Worm (Caenorhabditis elegans): ENCODE measurements around the gene ZK813.5.

DNA sequence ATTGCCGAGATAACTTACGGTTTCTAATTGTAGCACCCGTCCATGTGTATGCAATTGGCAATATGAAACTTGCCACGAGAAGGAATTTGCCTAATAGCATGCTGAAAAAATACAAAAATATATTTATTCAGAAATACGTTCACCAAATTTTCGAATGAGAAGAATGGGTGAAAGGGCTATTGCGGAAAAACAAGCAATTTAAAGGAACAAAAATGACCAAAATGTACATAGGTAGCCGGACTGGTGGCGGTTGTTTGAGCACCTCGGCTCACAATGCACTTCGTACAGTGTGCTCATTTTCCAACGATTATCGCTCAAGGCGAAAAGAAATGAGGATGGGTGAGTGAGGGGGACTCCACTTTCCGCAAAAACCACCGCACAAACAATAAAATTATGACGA, 51.1 kb downstream of the ZK813.5 start, which contains the start of gene cht-1:
- TF ChIP-seq tbx-37 (GFP tag; conservative IDR thresholded peaks at IDR 0.05): no peak
- TF ChIP-seq ama-1 (optimal IDR thresholded peaks at IDR 0.05): no peak
- no peak for TF ChIP-seq ceh-36 (tag; optimal IDR thresholded peaks at IDR 0.05)

All from whole organism, early embryonic.